Worm (Caenorhabditis elegans) whole organism, late embryonic: ENCODE data around the gene W02H5.19.

ENCODE experiments used
- C08G9.2 ChIP-seq: sonication (generic microtip); optimal IDR thresholded peaks from 2 replicates; lab custom pipeline; 2016; ENCODE audit warnings: mild to moderate bottlenecking, missing genetic modification characterization, moderate library complexity, missing compliant biosample characterization
- F13H6.1 ChIP-seq: sonication (generic microtip); optimal IDR thresholded peaks from 2 replicates; lab custom pipeline; 2016; ENCODE audit warnings: missing genetic modification characterization, missing compliant biosample characterization
- K02D7.2 ChIP-seq: sonication (generic microtip); optimal IDR thresholded peaks from 2 replicates; lab custom pipeline; 2017; ENCODE audit warnings: mild to moderate bottlenecking, missing genetic modification characterization, missing compliant biosample characterization
- K09A11.1 ChIP-seq: sonication (generic microtip); optimal IDR thresholded peaks from 2 replicates; lab custom pipeline; 2017; ENCODE audit warnings: antibody characterized with exemption, mild to moderate bottlenecking, missing genetic modification characterization, missing compliant biosample characterization; ENCODE audit not compliant: insufficient read depth
- ahr-1 ChIP-seq: sonication (generic microtip); optimal IDR thresholded peaks from 2 replicates; lab custom pipeline; 2016; ENCODE audit warnings: missing genetic modification characterization, missing compliant biosample characterization
- ama-1 ChIP-seq: fragments of 150-350 bp; optimal IDR thresholded peaks from 2 replicates; lab custom pipeline; 2014
- ceh-14 ChIP-seq: sonication (generic microtip); optimal IDR thresholded peaks from 2 replicates; lab custom pipeline; 2016; ENCODE audit warnings: missing genotype, missing genetic modification characterization, missing compliant biosample characterization
- ceh-18 ChIP-seq: sonication (generic microtip); optimal IDR thresholded peaks from 2 replicates; lab custom pipeline; 2016; ENCODE audit warnings: missing genetic modification characterization, missing compliant biosample characterization
- ceh-19 ChIP-seq: fragments of 200-800 bp; sonication (Bioruptor generic); optimal IDR thresholded peaks from 2 replicates; lab custom pipeline; 2018; ENCODE audit warnings: mild to moderate bottlenecking, missing genetic modification characterization, missing compliant biosample characterization
- ceh-2 ChIP-seq: sonication (generic microtip); optimal IDR thresholded peaks from 2 replicates; lab custom pipeline; 2016; ENCODE audit warnings: missing genotype, missing genetic modification characterization, missing compliant biosample characterization
- ceh-24 ChIP-seq: sonication (generic microtip); optimal IDR thresholded peaks from 2 replicates; lab custom pipeline; 2016; ENCODE audit warnings: mild to moderate bottlenecking, missing genetic modification characterization, missing compliant biosample characterization
- ceh-31 ChIP-seq: sonication (generic microtip); optimal IDR thresholded peaks from 2 replicates; lab custom pipeline; 2016; ENCODE audit warnings: missing genetic modification characterization, missing compliant biosample characterization
- ceh-34 ChIP-seq: sonication (generic microtip); optimal IDR thresholded peaks from 2 replicates; lab custom pipeline; 2016; ENCODE audit warnings: mild to moderate bottlenecking, missing genetic modification characterization, missing compliant biosample characterization
- ceh-48 ChIP-seq: sonication (generic microtip); optimal IDR thresholded peaks from 2 replicates; lab custom pipeline; 2016; ENCODE audit warnings: missing genetic modification characterization, inconsistent platforms, missing compliant biosample characterization
- ceh-6 ChIP-seq: fragments of 200-800 bp; sonication (Bioruptor generic); optimal IDR thresholded peaks from 2 replicates; lab custom pipeline; 2018; ENCODE audit warnings: mild to moderate bottlenecking, missing genetic modification characterization, missing compliant biosample characterization
- ceh-9 ChIP-seq: sonication (generic microtip); optimal IDR thresholded peaks from 2 replicates; lab custom pipeline; 2016; ENCODE audit warnings: mild to moderate bottlenecking, missing genetic modification characterization, inconsistent platforms, missing compliant biosample characterization
- dmd-4 ChIP-seq: sonication (generic microtip); optimal IDR thresholded peaks from 2 replicates; lab custom pipeline; 2016; ENCODE audit warnings: borderline replicate concordance, missing genetic modification characterization, missing compliant biosample characterization
- elt-2 ChIP-seq: sonication (generic microtip); optimal IDR thresholded peaks from 2 replicates; lab custom pipeline; 2016; ENCODE audit warnings: missing genetic modification reagents, missing genetic modification characterization, missing compliant biosample characterization
- elt-4 ChIP-seq: sonication (generic microtip); optimal IDR thresholded peaks from 2 replicates; lab custom pipeline; 2016; ENCODE audit warnings: missing genetic modification characterization, missing compliant biosample characterization
- ets-4 ChIP-seq: sonication (generic microtip); optimal IDR thresholded peaks from 2 replicates; lab custom pipeline; 2016; ENCODE audit warnings: missing genetic modification characterization, missing compliant biosample characterization
- eyg-1 ChIP-seq: sonication (generic microtip); optimal IDR thresholded peaks from 2 replicates; lab custom pipeline; 2016; ENCODE audit warnings: missing genotype, missing genetic modification characterization, missing compliant biosample characterization
- fax-1 ChIP-seq: sonication (generic microtip); optimal IDR thresholded peaks from 2 replicates; lab custom pipeline; 2016; ENCODE audit warnings: missing genotype, missing genetic modification characterization, missing compliant biosample characterization
- fkh-10 ChIP-seq: fragments of 150-350 bp; optimal IDR thresholded peaks from 2 replicates; lab custom pipeline; 2014; ENCODE audit warnings: missing biosample characterization, missing genetic modification reagents, missing genetic modification characterization
- fkh-6 ChIP-seq: sonication (generic microtip); optimal IDR thresholded peaks from 2 replicates; lab custom pipeline; 2016; ENCODE audit warnings: missing genetic modification characterization, missing compliant biosample characterization
- hlh-13 ChIP-seq: fragments of 200-800 bp; sonication (Bioruptor generic); optimal IDR thresholded peaks from 2 replicates; lab custom pipeline; 2018; ENCODE audit warnings: mild to moderate bottlenecking, missing genetic modification characterization, missing compliant biosample characterization
- hlh-15 ChIP-seq: sonication (generic microtip); optimal IDR thresholded peaks from 2 replicates; lab custom pipeline; 2016; ENCODE audit warnings: missing genetic modification characterization, missing compliant biosample characterization
- hlh-8 ChIP-seq: sonication (generic microtip); optimal IDR thresholded peaks from 2 replicates; lab custom pipeline; 2016; ENCODE audit warnings: missing genotype, missing genetic modification characterization, missing compliant biosample characterization
- lim-6 ChIP-seq: sonication (generic microtip); optimal IDR thresholded peaks from 2 replicates; lab custom pipeline; 2016; ENCODE audit warnings: missing genetic modification characterization, missing compliant biosample characterization
- madf-2 ChIP-seq: sonication (generic microtip); optimal IDR thresholded peaks from 2 replicates; lab custom pipeline; 2017; ENCODE audit warnings: missing genetic modification characterization, missing compliant biosample characterization
- mec-3 ChIP-seq: sonication (generic microtip); optimal IDR thresholded peaks from 2 replicates; lab custom pipeline; 2016; ENCODE audit warnings: borderline replicate concordance, missing genetic modification characterization, missing compliant biosample characterization
- nfya-1 ChIP-seq: sonication (generic microtip); optimal IDR thresholded peaks from 2 replicates; lab custom pipeline; 2017; ENCODE audit warnings: missing genetic modification characterization, mild to moderate bottlenecking, missing compliant biosample characterization, antibody characterized with exemption, moderate library complexity
- pax-1 ChIP-seq: fragments of 150-350 bp; optimal IDR thresholded peaks from 2 replicates; lab custom pipeline; 2014; ENCODE audit warnings: missing biosample characterization, missing genetic modification characterization
- pha-2 ChIP-seq: sonication (generic microtip); optimal IDR thresholded peaks from 2 replicates; lab custom pipeline; 2017; ENCODE audit warnings: mild to moderate bottlenecking, missing genetic modification characterization, missing compliant biosample characterization
- pha-4 ChIP-seq: fragments of 150-350 bp; optimal IDR thresholded peaks from 2 replicates; lab custom pipeline; 2018; ENCODE audit warnings: missing biosample characterization, missing genetic modification reagents, missing genetic modification characterization
- pqm-1 ChIP-seq: sonication (generic microtip); optimal IDR thresholded peaks from 2 replicates; lab custom pipeline; 2016; ENCODE audit warnings: missing genetic modification characterization, missing compliant biosample characterization
- pros-1 ChIP-seq: fragments of 150-350 bp; optimal IDR thresholded peaks from 2 replicates; lab custom pipeline; 2014; ENCODE audit warnings: missing biosample characterization, missing genetic modification reagents, missing genetic modification characterization
- ref-2 ChIP-seq: sonication (generic microtip); optimal IDR thresholded peaks from 2 replicates; lab custom pipeline; 2016; ENCODE audit warnings: missing genetic modification characterization, missing compliant biosample characterization
- rnt-1 ChIP-seq: sonication (generic microtip); optimal IDR thresholded peaks from 2 replicates; lab custom pipeline; 2016; ENCODE audit warnings: missing genetic modification characterization, missing compliant biosample characterization
- sdc-2 ChIP-seq: sonication (generic microtip); optimal IDR thresholded peaks from 2 replicates; lab custom pipeline; 2016; ENCODE audit warnings: missing genotype, missing genetic modification characterization, missing compliant biosample characterization
- sox-2 ChIP-seq: fragments of 200-800 bp; sonication (Bioruptor generic); IDR thresholded peaks from 2 replicates; pipeline ENCODE4 v1.3.6; 2022; ENCODE audit warnings: missing genetic modification reagents, missing genetic modification characterization, missing compliant biosample characterization
- tbx-2 ChIP-seq: sonication (generic microtip); optimal IDR thresholded peaks from 2 replicates; lab custom pipeline; 2016; ENCODE audit warnings: missing genetic modification characterization, missing compliant biosample characterization
- tbx-7 ChIP-seq: sonication (generic microtip); optimal IDR thresholded peaks from 2 replicates; lab custom pipeline; 2016; ENCODE audit warnings: missing genotype, missing genetic modification characterization, missing compliant biosample characterization
- ttx-3 ChIP-seq: sonication (generic microtip); optimal IDR thresholded peaks from 2 replicates; lab custom pipeline; 2016; ENCODE audit warnings: missing genetic modification reagents, missing genetic modification characterization, missing compliant biosample characterization
- unc-42 ChIP-seq: sonication (generic microtip); optimal IDR thresholded peaks from 2 replicates; lab custom pipeline; 2016; ENCODE audit warnings: missing genotype, missing genetic modification characterization, missing compliant biosample characterization
- unc-55 ChIP-seq: sonication (generic microtip); optimal IDR thresholded peaks from 2 replicates; lab custom pipeline; 2017; ENCODE audit warnings: missing biosample characterization, missing genetic modification reagents, missing genetic modification characterization
- zip-5 ChIP-seq: sonication (generic microtip); optimal IDR thresholded peaks from 2 replicates; lab custom pipeline; 2016; ENCODE audit warnings: missing genetic modification characterization, missing compliant biosample characterization

The W02H5.19 gene

ce11 chrV:2638545-2638944 lies at the start of gene W02H5.19:
Gene W02H5.19 (plus strand): TSS chrV:2638890.
- TF ChIP-seq ceh-24 (tag; lab: Kevin White, UChicago): no peak
- peak; percentile 95 for TF ChIP-seq ets-4 (tag; lab: Kevin White, UChicago)
- TF ChIP-seq ttx-3: peak; percentile 4
- no peak for TF ChIP-seq sox-2 (GFP tag; lab: Robert Waterston, UW)
- no peak for TF ChIP-seq K02D7.2
- TF ChIP-seq dmd-4: peak; percentile 20
- TF ChIP-seq ceh-6 (GFP tag; lab: Kevin White, UChicago): no peak
- peak; percentile 88 for TF ChIP-seq tbx-7 (tag; lab: Kevin White, UChicago)
- TF ChIP-seq madf-2 (tag; lab: Kevin White, UChicago): no peak
- peak; percentile 67 for TF ChIP-seq ceh-14 (tag; lab: Kevin White, UChicago)
- TF ChIP-seq lim-6 (tag; lab: Kevin White, UChicago): peak; percentile 80
- TF ChIP-seq pha-2 (tag; lab: Kevin White, UChicago): peak; percentile 16
- no peak for TF ChIP-seq unc-55 (GFP tag; lab: Kevin White, UChicago)
- TF ChIP-seq elt-4 (tag; lab: Kevin White, UChicago): no peak
- TF ChIP-seq hlh-13 (GFP tag; lab: Kevin White, UChicago): peak; percentile 36
- peak; percentile 29 for TF ChIP-seq nfya-1
- no peak for TF ChIP-seq ceh-9 (tag; lab: Kevin White, UChicago)
- TF ChIP-seq K09A11.1: no peak
- peak; percentile 46 for TF ChIP-seq unc-42 (tag; lab: Kevin White, UChicago)
- peak; percentile 96 for TF ChIP-seq C08G9.2
- TF ChIP-seq ceh-18 (tag; lab: Kevin White, UChicago): peak; percentile 40
- TF ChIP-seq fkh-10 (GFP tag; lab: Kevin White, UChicago): no peak
- TF ChIP-seq pros-1 (tag; lab: Kevin White, UChicago): no peak
- TF ChIP-seq ref-2 (tag; lab: Kevin White, UChicago): peak; percentile 42
- peak; percentile 11 for TF ChIP-seq fkh-6
- TF ChIP-seq hlh-15 (tag; lab: Kevin White, UChicago): no peak
- peak; percentile 58 for TF ChIP-seq eyg-1 (tag; lab: Kevin White, UChicago)
- TF ChIP-seq ceh-34: peak; percentile 60
- peak; percentile 87 for TF ChIP-seq tbx-2 (tag; lab: Kevin White, UChicago)
- peak; percentile 57 for TF ChIP-seq fax-1
- TF ChIP-seq ama-1: no peak
- TF ChIP-seq ceh-19 (GFP tag; lab: Kevin White, UChicago): no peak
- TF ChIP-seq pax-1 (tag; lab: Kevin White, UChicago): no peak
- TF ChIP-seq elt-2 (tag; lab: Kevin White, UChicago): peak; percentile 67
- TF ChIP-seq mec-3: peak; percentile 86
- TF ChIP-seq zip-5 (tag; lab: Kevin White, UChicago): peak; percentile 84
- TF ChIP-seq pha-4 (tag; lab: Kevin White, UChicago): no peak
- TF ChIP-seq rnt-1 (tag; lab: Kevin White, UChicago): peak; percentile 84
- TF ChIP-seq ceh-48 (tag; lab: Kevin White, UChicago): no peak
- peak; percentile 54 for TF ChIP-seq F13H6.1
- TF ChIP-seq pqm-1 (tag; lab: Kevin White, UChicago): no peak
- TF ChIP-seq sdc-2 (tag; lab: Kevin White, UChicago): peak; percentile 13
- TF ChIP-seq ceh-2 (tag; lab: Kevin White, UChicago): peak; percentile 91
- peak; percentile 41 for TF ChIP-seq ahr-1 (tag; lab: Kevin White, UChicago)
- peak; percentile 97 for TF ChIP-seq ceh-31 (tag; lab: Kevin White, UChicago)
- peak; percentile 87 for TF ChIP-seq hlh-8
